Fruit fly (Drosophila melanogaster): ENCODE data around the gene CG11878.

dm6 chr3R:25302239-25302638 is 28.6 kb downstream of the CG11878 start, which contains the start of gene CG31370:
- TF ChIP-seq Sry-δ (GFP tag; optimal IDR thresholded peaks at IDR 0.05) (no peak), zen (tag; optimal IDR thresholded peaks at IDR 0.05) (no peak), hb (GFP tag; IDR thresholded peaks at IDR 0.05; ENCODE audit: partially characterized antibody) (no peak), CG10462 (GFP tag; optimal IDR thresholded peaks at IDR 0.05) (no peak), chif (GFP tag; optimal IDR thresholded peaks at IDR 0.05) (no peak), gro (GFP tag; optimal IDR thresholded peaks at IDR 0.05) (no peak), CG30403 (GFP tag; optimal IDR thresholded peaks at IDR 0.05) (no peak), tll (GFP tag; optimal IDR thresholded peaks at IDR 0.05) (no peak), Oaz (GFP tag; IDR thresholded peaks at IDR 0.05) (no peak), CG12071 (GFP tag; optimal IDR thresholded peaks at IDR 0.05) (no peak), unpg (GFP tag; optimal IDR thresholded peaks at IDR 0.05) (no peak)
